Worm (Caenorhabditis elegans) whole organism, L4/young adult: ENCODE results near the gene ctsa-4.1.

Experiments used
- W03F9.2 ChIP-seq: fragments of 150-350 bp; optimal IDR thresholded peaks from 2 replicates; lab custom pipeline; 2014; ENCODE audit warnings: missing biosample characterization, missing genetic modification characterization
- dao-5 ChIP-seq: sonication (generic microtip); optimal IDR thresholded peaks from 2 replicates; lab custom pipeline; 2016; ENCODE audit warnings: missing genotype, missing genetic modification characterization, moderate library complexity, missing compliant biosample characterization
- him-1 ChIP-seq: sonication (generic microtip); optimal IDR thresholded peaks from 2 replicates; lab custom pipeline; 2016; ENCODE audit warnings: missing genotype, missing genetic modification reagents, missing genetic modification characterization, missing compliant biosample characterization

ce11 chrII:6373361-6373760 lies 6.6 kb downstream of the ctsa-4.1 start:
- TF ChIP-seq him-1 (no peak), dao-5 (tag; lab: Kevin White, UChicago) (no peak), W03F9.2 (tag; lab: Kevin White, UChicago) (no peak)
